Fruit fly (Drosophila melanogaster): ENCODE measurements around the gene mrva.

- no peak for TF ChIP-seq OdsH (GFP tag; optimal IDR thresholded peaks at IDR 0.05)
- TF ChIP-seq h (GFP tag; optimal IDR thresholded peaks at IDR 0.05), result no peak
- no peak for TF ChIP-seq pan (optimal IDR thresholded peaks at IDR 0.05)
- TF ChIP-seq Rel (GFP tag; optimal IDR thresholded peaks at IDR 0.05), result no peak
- TF ChIP-seq Rel (tag; optimal IDR thresholded peaks at IDR 0.05), result no peak
- no peak for TF ChIP-seq woc (GFP tag; optimal IDR thresholded peaks at IDR 0.05)
- no peak for TF ChIP-seq CrebA (GFP tag; optimal IDR thresholded peaks at IDR 0.05; ENCODE audit: borderline replicate concordance)
- no peak for TF ChIP-seq usp (GFP tag; optimal IDR thresholded peaks at IDR 0.05)
These were observed 36.2 kb upstream of the mrva start for dm6 chr3L:7364717-7365278.
